Fruit fly (Drosophila melanogaster): Measurements from ENCODE around the gene Tango14.

Tango14 gene

dm6 chr2L:1127434-1128089, 30.9 kb upstream of the Tango14 start (continued):
- TF ChIP-seq Med (GFP tag) (peak; percentile 47), corto (GFP tag; optimal IDR thresholded peaks at IDR 0.05) (no peak), exex (tag; optimal IDR thresholded peaks at IDR 0.05) (peak; percentile 82), CG10274 (GFP tag; optimal IDR thresholded peaks at IDR 0.05) (peak; percentile 45), sug (tag; optimal IDR thresholded peaks at IDR 0.05) (peak; percentile 97), danr (GFP tag; IDR thresholded peaks at IDR 0.05) (no peak), CG7987 (GFP tag; optimal IDR thresholded peaks at IDR 0.05) (peak; percentile 67), CG10147 (GFP tag; optimal IDR thresholded peaks at IDR 0.05) (no peak), Dbx (GFP tag; IDR thresholded peaks at IDR 0.05) (no peak), stwl (tag; optimal IDR thresholded peaks at IDR 0.05) (no peak), nerfin-1 (tag; optimal IDR thresholded peaks at IDR 0.05) (no peak), odd (GFP tag; optimal IDR thresholded peaks at IDR 0.05) (no peak), CG13775 (GFP tag; optimal IDR thresholded peaks at IDR 0.05) (no peak), ttk (GFP tag; IDR thresholded peaks at IDR 0.05) (no peak), CG15514 (GFP tag; optimal IDR thresholded peaks at IDR 0.05) (no peak), dm (GFP tag; optimal IDR thresholded peaks at IDR 0.05) (no peak)

- no peak for TF ChIP-seq CG15073 (GFP tag; optimal IDR thresholded peaks at IDR 0.05)
- no peak for TF ChIP-seq CG2116 (GFP tag; optimal IDR thresholded peaks at IDR 0.05)
- no peak for TF ChIP-seq Kr (GFP tag; optimal IDR thresholded peaks at IDR 0.05)
- no peak for TF ChIP-seq ftz-f1 (GFP tag; optimal IDR thresholded peaks at IDR 0.05)
- 0 out of 2 replicates have a peak, but pooled peaks have one; percentile 2 for TF ChIP-seq CG4360 (GFP tag; IDR thresholded peaks at IDR 0.05)
- peak; percentile 37 for TF ChIP-seq CG15479 (GFP tag; optimal IDR thresholded peaks at IDR 0.05)
- TF ChIP-seq stc (GFP tag; IDR thresholded peaks at IDR 0.05) = no peak
- peak; percentile 97 for TF ChIP-seq crol (GFP tag; IDR thresholded peaks at IDR 0.05)
- 0 out of 4 replicates have a peak, but pooled peaks have one; percentile 35 for TF ChIP-seq chinmo (GFP tag; IDR thresholded peaks at IDR 0.05; ENCODE audit: partially characterized antibody)
- TF ChIP-seq YL-1 (GFP tag; optimal IDR thresholded peaks at IDR 0.05) = peak; percentile 30
- peak; percentile 48 for TF ChIP-seq scrt (GFP tag; optimal IDR thresholded peaks at IDR 0.05)
- TF ChIP-seq ken (GFP tag; IDR thresholded peaks at IDR 0.05) = no peak
- TF ChIP-seq CG14860 (GFP tag; IDR thresholded peaks at IDR 0.05; ENCODE audit: partially characterized antibody) = no peak
- TF ChIP-seq cg (GFP tag; optimal IDR thresholded peaks at IDR 0.05) = peak; percentile 22
- TF ChIP-seq C15 (GFP tag; IDR thresholded peaks at IDR 0.05) = no peak
- TF ChIP-seq CG4617 (GFP tag; optimal IDR thresholded peaks at IDR 0.05; ENCODE audit: borderline replicate concordance) = peak; percentile 20
- no peak for TF ChIP-seq CG9932 (GFP tag; IDR thresholded peaks at IDR 0.05)
- TF ChIP-seq CG11398 (GFP tag; optimal IDR thresholded peaks at IDR 0.05) = no peak
- no peak for TF ChIP-seq eve (GFP tag; optimal IDR thresholded peaks at IDR 0.05)
- no peak for TF ChIP-seq bigmax (GFP tag; optimal IDR thresholded peaks at IDR 0.05)
- TF ChIP-seq CG13296 (GFP tag; optimal IDR thresholded peaks at IDR 0.05) = no peak
- TF ChIP-seq wor (GFP tag; IDR thresholded peaks at IDR 0.05) = no peak
- no peak for TF ChIP-seq CG17361 (GFP tag; IDR thresholded peaks at IDR 0.05)
- TF ChIP-seq CG34422 (GFP tag; IDR thresholded peaks at IDR 0.05) = peak; percentile 43; the same call in 1 of the 3 replicates
- no peak for TF ChIP-seq CG42726 (GFP tag; IDR thresholded peaks at IDR 0.05; ENCODE audit: partially characterized antibody)
- TF ChIP-seq zfh1 (GFP tag; IDR thresholded peaks at IDR 0.05) = no peak
- no peak for TF ChIP-seq sens (GFP tag)
- no peak for TF ChIP-seq MTF-1 (GFP tag; optimal IDR thresholded peaks at IDR 0.05; ENCODE audit: borderline replicate concordance)
- no peak for TF ChIP-seq Poxn (GFP tag; IDR thresholded peaks at IDR 0.05)
- peak; percentile 14 for TF ChIP-seq Sin3A (optimal IDR thresholded peaks at IDR 0.05)
- TF ChIP-seq Stat92E (GFP tag; optimal IDR thresholded peaks at IDR 0.05) = no peak
- TF ChIP-seq CG7963 (GFP tag; IDR thresholded peaks at IDR 0.05; ENCODE audit: partially characterized antibody) = no peak
- no peak for TF ChIP-seq Sox100B (GFP tag; optimal IDR thresholded peaks at IDR 0.05)
Measured at dm6 chr2L:1128344-1128931, 30.0 kb upstream of the Tango14 start.
